Worm (Caenorhabditis elegans): Measurements from ENCODE around the gene nit-1.

nit-1 gene

ce11 chrIII:3959987-3960386 lies 38.0 kb downstream of the nit-1 start, which contains the start of gene R10E9.3:
R10E9.3 (plus strand) TSS chrIII:3960221.
- TF ChIP-seq zfp-2 (tag; optimal IDR thresholded peaks at IDR 0.05) (no peak), hmg-1.1 (GFP tag; IDR thresholded peaks at IDR 0.05) (no peak), lin-1 (GFP tag; IDR thresholded peaks at IDR 0.05) (no peak), egl-43 (GFP tag; IDR thresholded peaks at IDR 0.05) (no peak), Y5F2A.4 (GFP tag; optimal IDR thresholded peaks at IDR 0.05) (no peak), dmd-8 (GFP tag; IDR thresholded peaks at IDR 0.05) (no peak), hif-1 (tag; optimal IDR thresholded peaks at IDR 0.05) (no peak), php-3 (GFP tag; IDR thresholded peaks at IDR 0.05) (peak; percentile 72), nhr-111 (GFP tag; optimal IDR thresholded peaks at IDR 0.05) (no peak), ceh-20 (GFP tag; IDR thresholded peaks at IDR 0.05) (no peak), nhr-6 (tag; optimal IDR thresholded peaks at IDR 0.05) (no peak), F26F4.8 (GFP tag; conservative IDR thresholded peaks at IDR 0.05) (no peak), mes-2 (tag; optimal IDR thresholded peaks at IDR 0.05; ENCODE audit: poor library complexity, severe bottlenecking) (peak; percentile 18), aly-2 (tag; optimal IDR thresholded peaks at IDR 0.05) (no peak), nhr-48 (tag; optimal IDR thresholded peaks at IDR 0.05) (no peak), daf-16 (GFP tag; optimal IDR thresholded peaks at IDR 0.05) (no peak), daf-16 (tag; optimal IDR thresholded peaks at IDR 0.05) (peak; percentile 51), dmd-6 (GFP tag; IDR thresholded peaks at IDR 0.05) (peak; percentile 33; the same call in 1 of the 2 replicates), spr-1 (tag; optimal IDR thresholded peaks at IDR 0.05) (no peak), hlh-30 (tag; optimal IDR thresholded peaks at IDR 0.05; ENCODE audit: insufficient read depth) (peak; percentile 35), dmd-9 (GFP tag; IDR thresholded peaks at IDR 0.05) (no peak), mdl-1 (tag; optimal IDR thresholded peaks at IDR 0.05) (peak in 1 of 2 experiments; percentile 30), fos-1 (tag; optimal IDR thresholded peaks at IDR 0.05) (no peak), rbr-2 (tag; optimal IDR thresholded peaks at IDR 0.05) (no peak), snpc-1.2 (GFP tag; IDR thresholded peaks at IDR 0.05) (no peak), nhr-10 (tag; optimal IDR thresholded peaks at IDR 0.05) (no peak), dve-1 (tag; optimal IDR thresholded peaks at IDR 0.05; ENCODE audit: insufficient read depth) (peak; percentile 38), aha-1 (tag) (peak; percentile 85), nhr-77 (tag; optimal IDR thresholded peaks at IDR 0.05) (no peak), ces-1 (GFP tag; optimal IDR thresholded peaks at IDR 0.05) (no peak), nhr-28 (tag; optimal IDR thresholded peaks at IDR 0.05) (peak; percentile 19), tag-97 (GFP tag; IDR thresholded peaks at IDR 0.05) (no peak), jun-1 (tag; optimal IDR thresholded peaks at IDR 0.05) (no peak), ztf-11 (tag; optimal IDR thresholded peaks at IDR 0.05) (no peak), Y75B8A.6 (GFP tag; IDR thresholded peaks at IDR 0.05) (no peak), hlh-11 (tag; optimal IDR thresholded peaks at IDR 0.05) (peak; percentile 53), D1046.2 (GFP tag; IDR thresholded peaks at IDR 0.05) (no peak), pqm-1 (tag; optimal IDR thresholded peaks at IDR 0.05) (peak; percentile 25), nhr-237 (tag; optimal IDR thresholded peaks at IDR 0.05) (no peak), lin-39 (tag; optimal IDR thresholded peaks at IDR 0.05) (no peak)

- TF ChIP-seq pha-4 (GFP tag; IDR thresholded peaks at IDR 0.05) (no peak), pha-4 (tag; optimal IDR thresholded peaks at IDR 0.05) (no peak), egl-27 (tag; optimal IDR thresholded peaks at IDR 0.05) (no peak), nhr-102 (tag; optimal IDR thresholded peaks at IDR 0.05) (no peak), R02D3.7 (tag; optimal IDR thresholded peaks at IDR 0.05) (no peak), ZK546.5 (tag; optimal IDR thresholded peaks at IDR 0.05) (no peak), dmd-9 (GFP tag; IDR thresholded peaks at IDR 0.05) (no peak)
Measured at ce11 chrIII:3964237-3964636, 42.2 kb downstream of the nit-1 start, which contains the start of gene R10E9.2. R10E9.2 (minus strand) TSS chrIII:3964337.
